Fruit fly (Drosophila melanogaster): ENCODE data around the gene Dic4.

Gene Dic4

dm6 chr3L:18698312-18698711 is at the start of gene Dic4:
Gene Dic4, minus strand, starts transcription at chr3L:18698412.
- TF ChIP-seq CG33017 (tag; optimal IDR thresholded peaks at IDR 0.05), result no peak
- TF ChIP-seq Clk (GFP tag; optimal IDR thresholded peaks at IDR 0.05), result no peak
- no peak for TF ChIP-seq CG11617 (GFP tag; optimal IDR thresholded peaks at IDR 0.05)
- no peak for TF ChIP-seq Crg-1 (GFP tag; optimal IDR thresholded peaks at IDR 0.05)
- no peak for TF ChIP-seq tj (GFP tag; optimal IDR thresholded peaks at IDR 0.05)
- TF ChIP-seq cic (GFP tag; optimal IDR thresholded peaks at IDR 0.05), result no peak
- no peak for TF ChIP-seq ovo (GFP tag; optimal IDR thresholded peaks at IDR 0.05)
- no peak for TF ChIP-seq CG14711 (tag; optimal IDR thresholded peaks at IDR 0.05)
- TF ChIP-seq bab1 (GFP tag; optimal IDR thresholded peaks at IDR 0.05), result no peak
- TF ChIP-seq CG7045 (GFP tag; optimal IDR thresholded peaks at IDR 0.05), result no peak
- no peak for TF ChIP-seq CG12768 (GFP tag; optimal IDR thresholded peaks at IDR 0.05)

DNA sequence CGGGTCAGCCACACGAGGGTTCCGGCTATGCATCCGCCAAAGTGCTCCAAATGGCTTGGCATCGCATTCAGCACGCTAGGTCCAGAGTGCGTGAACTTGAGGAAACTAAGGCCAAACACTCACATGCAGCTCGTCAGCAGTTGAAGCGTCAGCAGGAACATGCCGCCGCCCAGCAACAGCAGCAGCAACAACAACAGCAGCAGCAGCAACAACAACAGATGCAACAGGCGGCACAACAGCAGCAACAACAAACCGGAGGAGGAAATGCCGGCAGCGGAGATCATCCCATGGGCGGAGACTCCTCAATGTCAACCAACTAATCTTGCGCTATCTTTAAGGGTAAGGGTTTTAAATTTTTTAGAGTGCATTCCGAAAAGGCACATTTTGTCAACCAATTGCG is 48.0 kb upstream of the Dic4 start:
- TF ChIP-seq Mnt (GFP tag; optimal IDR thresholded peaks at IDR 0.05), result no peak
- no peak for TF ChIP-seq Crg-1 (GFP tag; optimal IDR thresholded peaks at IDR 0.05)
- no peak for TF ChIP-seq Clk (GFP tag; optimal IDR thresholded peaks at IDR 0.05)
- TF ChIP-seq Hr96 (GFP tag; optimal IDR thresholded peaks at IDR 0.05), result no peak
- TF ChIP-seq CG7101 (tag; optimal IDR thresholded peaks at IDR 0.05), result no peak
- TF ChIP-seq kay (GFP tag; ENCODE audit: borderline replicate concordance), result no peak

DNA sequence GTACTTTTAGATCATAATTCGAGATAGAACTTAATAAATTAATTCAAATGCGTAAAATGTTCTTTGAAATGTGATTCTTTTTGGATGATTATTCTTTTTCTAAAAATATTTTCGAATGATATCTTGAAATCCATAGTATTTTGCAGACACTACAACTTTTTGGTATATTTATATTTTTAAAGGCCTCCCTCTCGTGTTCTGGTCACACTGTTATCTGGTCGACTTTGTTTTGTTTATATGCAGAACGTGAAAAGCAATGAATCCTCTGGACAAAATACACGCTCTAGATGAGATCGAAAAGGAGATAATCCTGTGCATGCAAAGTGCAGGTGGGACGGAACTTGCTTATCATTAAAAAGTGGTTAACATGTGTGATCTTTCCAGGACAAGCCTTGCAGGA is 47.4 kb upstream of the Dic4 start, which contains the start of gene MED11:
TSS of gene MED11 (plus strand) at position 210 of the 400 bp plus-strand sequence.
- TF ChIP-seq Mnt (GFP tag; optimal IDR thresholded peaks at IDR 0.05), result no peak
- TF ChIP-seq kay (GFP tag; ENCODE audit: borderline replicate concordance), result peak; percentile 37

DNA sequence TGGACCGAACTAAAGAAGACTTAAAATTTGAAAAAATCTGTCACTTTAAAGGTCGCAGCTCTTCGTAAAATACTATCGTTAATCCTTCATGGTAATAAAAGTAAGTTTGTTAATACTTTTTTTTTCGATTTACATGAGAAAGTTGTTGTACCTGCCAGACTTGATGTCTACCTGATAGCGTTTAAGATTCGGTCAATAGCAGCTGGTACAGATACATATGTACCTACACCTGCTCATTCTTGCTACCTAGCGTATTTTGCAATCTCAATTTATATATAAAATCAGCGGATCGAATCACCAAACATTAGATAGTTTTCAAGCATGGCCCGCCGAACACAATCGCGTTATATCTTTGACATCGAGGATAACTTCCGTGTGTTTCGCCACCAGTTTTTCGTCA is 46.0 kb upstream of the Dic4 start, which contains the start of gene CG6885:
TSS of gene CG6885 (plus strand) at position 301 of the 400 bp plus-strand sequence.
- TF ChIP-seq CG7045 (GFP tag; optimal IDR thresholded peaks at IDR 0.05) (no peak), Mnt (GFP tag; optimal IDR thresholded peaks at IDR 0.05) (no peak), CG5204 (GFP tag; optimal IDR thresholded peaks at IDR 0.05) (no peak), CG1620 (GFP tag; optimal IDR thresholded peaks at IDR 0.05) (no peak), Crg-1 (GFP tag; optimal IDR thresholded peaks at IDR 0.05) (no peak), CG12768 (GFP tag; optimal IDR thresholded peaks at IDR 0.05) (no peak), pad (GFP tag; optimal IDR thresholded peaks at IDR 0.05) (no peak), cnc (optimal IDR thresholded peaks at IDR 0.05) (no peak), bab1 (GFP tag; optimal IDR thresholded peaks at IDR 0.05) (no peak), CG11617 (GFP tag; optimal IDR thresholded peaks at IDR 0.05) (no peak), cic (GFP tag; optimal IDR thresholded peaks at IDR 0.05) (no peak), CG14711 (tag; optimal IDR thresholded peaks at IDR 0.05) (no peak), Clk (GFP tag; optimal IDR thresholded peaks at IDR 0.05) (no peak), toe (GFP tag; optimal IDR thresholded peaks at IDR 0.05) (no peak), tj (GFP tag; optimal IDR thresholded peaks at IDR 0.05) (no peak), kay (GFP tag; ENCODE audit: borderline replicate concordance) (no peak), Hr96 (GFP tag; optimal IDR thresholded peaks at IDR 0.05) (no peak)

dm6 chr3L:18743679-18744078 is 45.5 kb upstream of the Dic4 start:
- no peak for TF ChIP-seq CG5204 (GFP tag; optimal IDR thresholded peaks at IDR 0.05)
- TF ChIP-seq CG33017 (tag; optimal IDR thresholded peaks at IDR 0.05), result no peak
- TF ChIP-seq ovo (GFP tag; optimal IDR thresholded peaks at IDR 0.05), result no peak
- TF ChIP-seq CG11617 (GFP tag; optimal IDR thresholded peaks at IDR 0.05), result no peak
- TF ChIP-seq tj (GFP tag; optimal IDR thresholded peaks at IDR 0.05), result no peak
- no peak for TF ChIP-seq CG7101 (tag; optimal IDR thresholded peaks at IDR 0.05)
- no peak for TF ChIP-seq Mnt (GFP tag; optimal IDR thresholded peaks at IDR 0.05)
- TF ChIP-seq toe (GFP tag; optimal IDR thresholded peaks at IDR 0.05), result no peak
- TF ChIP-seq cnc (optimal IDR thresholded peaks at IDR 0.05), result no peak
- no peak for TF ChIP-seq CG14711 (tag; optimal IDR thresholded peaks at IDR 0.05)
- TF ChIP-seq Hr96 (GFP tag; optimal IDR thresholded peaks at IDR 0.05), result no peak
- TF ChIP-seq pad (GFP tag; optimal IDR thresholded peaks at IDR 0.05), result no peak
- no peak for TF ChIP-seq cic (GFP tag; optimal IDR thresholded peaks at IDR 0.05)
- TF ChIP-seq bab1 (GFP tag; optimal IDR thresholded peaks at IDR 0.05), result no peak
- no peak for TF ChIP-seq Clk (GFP tag; optimal IDR thresholded peaks at IDR 0.05)
- no peak for TF ChIP-seq kay (GFP tag; ENCODE audit: borderline replicate concordance)
- TF ChIP-seq CG12768 (GFP tag; optimal IDR thresholded peaks at IDR 0.05), result no peak

DNA sequence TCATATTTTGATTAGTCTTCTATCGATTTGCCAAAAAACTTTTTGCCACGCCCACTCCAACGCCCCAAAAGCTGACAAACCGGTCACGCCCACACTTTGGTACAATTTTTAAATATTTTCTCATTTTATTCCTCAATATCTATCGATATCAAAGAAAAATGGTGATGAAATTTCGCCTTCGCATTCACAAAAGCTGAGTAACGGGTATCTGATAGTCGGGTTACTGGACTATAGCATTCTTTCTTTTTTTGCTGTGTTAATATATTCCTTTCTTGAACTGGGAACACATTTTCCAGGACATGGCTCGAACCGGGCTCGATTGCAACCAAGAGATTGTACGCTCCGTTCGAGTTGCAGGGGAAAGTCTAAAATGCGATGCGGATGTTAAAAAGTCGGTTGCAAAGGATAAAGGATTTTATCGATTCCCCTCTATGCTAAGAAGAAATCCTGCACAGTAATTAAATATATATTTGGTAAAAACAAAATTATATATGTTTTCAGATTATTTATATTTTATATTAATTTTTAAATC is 44.8 kb upstream of the Dic4 start:
- TF ChIP-seq pad (GFP tag; optimal IDR thresholded peaks at IDR 0.05) (peak; percentile 43), CG1620 (GFP tag; optimal IDR thresholded peaks at IDR 0.05) (no peak), kay (GFP tag; ENCODE audit: borderline replicate concordance) (peak; percentile 12)

DNA sequence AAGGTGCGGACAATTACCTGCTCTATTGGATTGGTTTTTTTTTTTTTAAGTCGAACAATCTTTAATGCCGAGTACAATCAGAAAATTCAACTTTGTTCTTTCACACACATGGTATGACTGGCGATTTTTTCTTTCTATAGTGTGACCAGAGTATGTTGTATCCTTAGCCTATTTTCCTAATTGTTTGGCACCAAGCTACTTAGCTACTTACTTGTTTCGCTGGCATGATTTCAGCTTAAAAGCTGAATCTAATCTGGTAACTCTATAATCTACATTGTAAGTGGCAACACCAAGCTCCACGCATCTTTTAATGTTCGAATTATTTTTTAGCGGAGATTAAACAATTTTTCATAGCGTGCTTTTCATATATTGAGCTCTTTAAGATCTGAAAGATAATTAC is 25.0 kb upstream of the Dic4 start, which contains the start of gene CG12477:
TSS of gene CG12477 (minus strand) at position 101 of the 400 bp plus-strand sequence.
- TF ChIP-seq cnc (optimal IDR thresholded peaks at IDR 0.05) (no peak), Crg-1 (GFP tag; optimal IDR thresholded peaks at IDR 0.05) (no peak), CG12768 (GFP tag; optimal IDR thresholded peaks at IDR 0.05) (no peak), CG11617 (GFP tag; optimal IDR thresholded peaks at IDR 0.05) (no peak), Hr96 (GFP tag; optimal IDR thresholded peaks at IDR 0.05) (no peak), Clk (GFP tag; optimal IDR thresholded peaks at IDR 0.05) (no peak), cic (GFP tag; optimal IDR thresholded peaks at IDR 0.05) (no peak), Mnt (GFP tag; optimal IDR thresholded peaks at IDR 0.05) (no peak), CG7101 (tag; optimal IDR thresholded peaks at IDR 0.05) (no peak), CG33017 (tag; optimal IDR thresholded peaks at IDR 0.05) (no peak), tj (GFP tag; optimal IDR thresholded peaks at IDR 0.05) (no peak), pad (GFP tag; optimal IDR thresholded peaks at IDR 0.05) (no peak), ovo (GFP tag; optimal IDR thresholded peaks at IDR 0.05) (no peak), CG1620 (GFP tag; optimal IDR thresholded peaks at IDR 0.05) (no peak), bab1 (GFP tag; optimal IDR thresholded peaks at IDR 0.05) (no peak), CG5204 (GFP tag; optimal IDR thresholded peaks at IDR 0.05) (no peak), kay (GFP tag; ENCODE audit: borderline replicate concordance) (no peak), CG14711 (tag; optimal IDR thresholded peaks at IDR 0.05) (no peak), toe (GFP tag; optimal IDR thresholded peaks at IDR 0.05) (no peak)

Data from whole organism, adult.